Fruit fly (Drosophila melanogaster): ENCODE results near the gene CG7872.
A peak's percentile ranks its signal among the peaks of the same experiment; 100 is the strongest.

The CG7872 gene

DNA sequence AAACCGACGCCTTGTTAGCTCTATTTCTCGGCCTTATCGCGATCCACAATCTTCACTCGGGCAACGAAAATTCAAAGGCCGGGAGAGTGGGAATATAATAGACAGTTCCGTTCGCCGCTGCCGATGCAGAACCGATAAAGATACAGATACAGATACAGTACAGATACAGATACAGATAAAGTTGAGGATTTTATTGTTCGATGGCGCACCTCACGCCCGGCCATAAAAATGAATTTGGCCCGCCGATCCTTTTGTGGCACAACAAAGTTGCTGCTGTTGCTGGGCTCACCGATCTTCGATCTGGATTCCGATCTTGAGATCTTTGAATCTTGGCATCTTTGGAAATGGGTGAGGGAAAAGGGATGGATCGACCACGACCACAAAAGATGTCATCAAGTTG lies 32.2 kb downstream of the CG7872 start:
- TF ChIP-seq her (GFP tag; optimal IDR thresholded peaks at IDR 0.05) (no peak), fd102C (GFP tag; optimal IDR thresholded peaks at IDR 0.05) (no peak), CG6254 (GFP tag; optimal IDR thresholded peaks at IDR 0.05) (no peak), kni (GFP tag; optimal IDR thresholded peaks at IDR 0.05) (peak; percentile 65), CG12769 (tag; optimal IDR thresholded peaks at IDR 0.05) (peak; percentile 33), CG15479 (GFP tag; optimal IDR thresholded peaks at IDR 0.05) (peak; percentile 72), grn (GFP tag; optimal IDR thresholded peaks at IDR 0.05) (peak; percentile 100), abd-A (tag; optimal IDR thresholded peaks at IDR 0.05) (peak; percentile 32), CG5180 (GFP tag; optimal IDR thresholded peaks at IDR 0.05) (no peak), pros (GFP tag; optimal IDR thresholded peaks at IDR 0.05) (peak; percentile 22), MBD-R2 (GFP tag; IDR thresholded peaks at IDR 0.05) (no peak), lov (optimal IDR thresholded peaks at IDR 0.05) (no peak), lov (GFP tag; IDR thresholded peaks at IDR 0.05) (no peak), Myb (GFP tag; optimal IDR thresholded peaks at IDR 0.05) (no peak), cad (GFP tag; optimal IDR thresholded peaks at IDR 0.05) (peak; percentile 55), Lim3 (GFP tag; IDR thresholded peaks at IDR 0.05) (no peak), PHDP (tag; optimal IDR thresholded peaks at IDR 0.05) (no peak)

DNA sequence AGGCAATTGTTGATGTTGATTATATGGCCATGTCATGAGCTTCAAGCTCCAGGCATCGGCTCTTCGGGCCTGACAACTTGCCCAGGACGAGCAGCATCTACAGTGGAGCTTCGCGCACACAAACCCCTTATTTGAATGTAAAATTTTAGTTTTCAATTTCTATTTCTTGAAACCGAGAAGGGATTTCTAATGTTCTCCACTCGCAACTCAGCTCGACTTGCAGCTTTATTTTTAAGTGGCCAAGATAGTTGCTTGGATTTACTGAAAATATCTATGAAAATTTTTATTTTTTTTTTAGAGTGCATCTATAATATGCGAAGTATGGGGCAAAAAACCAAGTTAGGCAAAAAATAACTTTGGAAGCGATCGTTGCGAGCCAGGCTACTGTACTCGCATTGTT lies 33.0 kb downstream of the CG7872 start:
- peak; percentile 39 for TF ChIP-seq sens (GFP tag)
- TF ChIP-seq CG6813 (GFP tag; optimal IDR thresholded peaks at IDR 0.05), result no peak
- no peak for TF ChIP-seq CG17829 (tag; optimal IDR thresholded peaks at IDR 0.05)
- TF ChIP-seq CG11504 (tag; optimal IDR thresholded peaks at IDR 0.05), result no peak
- peak; percentile 16 for TF ChIP-seq Med (GFP tag)
- TF ChIP-seq CG15479 (GFP tag; optimal IDR thresholded peaks at IDR 0.05), result no peak
- TF ChIP-seq Drgx (GFP tag; IDR thresholded peaks at IDR 0.05), result 0 out of 2 replicates have a peak, but pooled peaks have one; percentile 9
- TF ChIP-seq schlank (tag; optimal IDR thresholded peaks at IDR 0.05), result no peak

DNA sequence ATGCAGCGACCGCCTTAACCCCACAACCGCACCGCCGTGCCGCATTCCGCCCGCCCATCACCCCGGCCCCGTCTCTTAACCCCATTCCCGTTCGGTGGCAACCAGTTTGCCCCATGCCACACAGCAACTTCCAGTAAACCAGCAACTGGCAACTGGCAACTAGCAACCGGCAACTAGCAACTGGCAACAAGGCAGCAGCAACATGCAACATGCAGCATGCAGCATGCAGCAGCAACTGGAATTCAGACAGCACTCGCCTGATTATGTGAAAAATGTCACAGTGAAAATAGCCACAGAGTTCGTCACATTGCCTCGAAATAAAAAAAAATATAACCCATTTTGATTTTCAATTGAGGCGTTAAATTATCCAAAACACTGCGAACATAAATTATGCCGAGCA lies 33.8 kb downstream of the CG7872 start:
- no peak for TF ChIP-seq wor (GFP tag; IDR thresholded peaks at IDR 0.05)
- TF ChIP-seq Drgx (GFP tag; IDR thresholded peaks at IDR 0.05), result 0 out of 2 replicates have a peak, but pooled peaks have one; percentile 7
- no peak for TF ChIP-seq CG4854 (GFP tag; optimal IDR thresholded peaks at IDR 0.05)
- no peak for TF ChIP-seq Stat92E (GFP tag; optimal IDR thresholded peaks at IDR 0.05)
- TF ChIP-seq CG7372 (GFP tag; IDR thresholded peaks at IDR 0.05), result no peak
- no peak for TF ChIP-seq Eip74EF (GFP tag; optimal IDR thresholded peaks at IDR 0.05)
- TF ChIP-seq Med (GFP tag), result peak; percentile 58
- TF ChIP-seq CG11504 (tag; optimal IDR thresholded peaks at IDR 0.05), result peak; percentile 9
- TF ChIP-seq CG13287 (GFP tag; IDR thresholded peaks at IDR 0.05; ENCODE audit: partially characterized antibody), result no peak
- no peak for TF ChIP-seq CG2199 (GFP tag; IDR thresholded peaks at IDR 0.05)
- no peak for TF ChIP-seq Ets65A (GFP tag)

DNA sequence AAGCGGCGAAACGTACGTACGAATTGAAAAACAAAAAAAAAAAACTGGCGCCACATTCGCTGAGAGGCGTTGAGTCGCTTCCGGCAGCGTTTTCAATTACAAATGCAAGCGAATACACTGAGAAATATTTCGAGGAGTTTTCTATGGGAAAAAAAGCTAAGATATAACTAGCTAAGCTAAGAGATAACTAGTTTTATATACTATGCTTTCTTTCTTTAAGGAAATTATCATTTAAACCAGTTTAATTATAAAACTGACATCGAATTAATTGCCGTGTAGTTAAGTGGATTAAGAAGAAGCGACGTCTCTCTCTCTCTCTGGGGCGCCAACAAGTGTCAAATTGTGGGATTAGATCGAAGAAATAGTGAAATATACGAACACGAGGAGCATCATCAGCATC lies 37.4 kb downstream of the CG7872 start:
- TF ChIP-seq amos (GFP tag; IDR thresholded peaks at IDR 0.05; ENCODE audit: partially characterized antibody) (no peak), wek (GFP tag; optimal IDR thresholded peaks at IDR 0.05) (no peak), bigmax (GFP tag; optimal IDR thresholded peaks at IDR 0.05) (no peak), CG13624 (GFP tag; optimal IDR thresholded peaks at IDR 0.05) (no peak), gro (GFP tag; optimal IDR thresholded peaks at IDR 0.05) (no peak), vfl (GFP tag; optimal IDR thresholded peaks at IDR 0.05) (no peak), nerfin-2 (GFP tag; IDR thresholded peaks at IDR 0.05; ENCODE audit: partially characterized antibody) (no peak), Gsc (GFP tag; IDR thresholded peaks at IDR 0.05) (no peak), mam (GFP tag; optimal IDR thresholded peaks at IDR 0.05) (peak; percentile 43), trem (tag; optimal IDR thresholded peaks at IDR 0.05) (peak; percentile 31), CG11696 (GFP tag; IDR thresholded peaks at IDR 0.05) (0 out of 2 replicates have a peak, but pooled peaks have one; percentile 37), CG5953 (GFP tag; IDR thresholded peaks at IDR 0.05) (peak; percentile 36; the same call in 1 of the 2 replicates), tll (GFP tag; optimal IDR thresholded peaks at IDR 0.05) (no peak), CG11085 (GFP tag; IDR thresholded peaks at IDR 0.05) (no peak), slou (GFP tag; optimal IDR thresholded peaks at IDR 0.05) (no peak), MBD-R2 (GFP tag; IDR thresholded peaks at IDR 0.05) (no peak), Ptx1 (GFP tag; IDR thresholded peaks at IDR 0.05) (peak; percentile 63)

All from whole organism, embryonic.